Fruit fly (Drosophila melanogaster) whole organism, adult: ENCODE measurements around the gene alien.

Source experiments
- CG12768 ChIP-seq: fragments of 200-800 bp; sonication (Bioruptor generic); optimal IDR thresholded peaks from 2 replicates; lab custom pipeline; 2017; ENCODE audit warnings: missing biosample characterization, missing genetic modification characterization, mild to moderate bottlenecking, moderate library complexity, missing genetic modification reagents
- Crg-1 ChIP-seq: fragments of 200-800 bp; sonication (Bioruptor generic); optimal IDR thresholded peaks from 2 replicates; lab custom pipeline; 2016; ENCODE audit warnings: missing biosample characterization, missing genetic modification characterization
- ovo ChIP-seq: fragments of 200-800 bp; sonication (Bioruptor generic); optimal IDR thresholded peaks from 2 replicates; lab custom pipeline; 2016; ENCODE audit warnings: missing biosample characterization, missing genetic modification characterization
- tj ChIP-seq: fragments of 200-800 bp; sonication (Bioruptor generic); optimal IDR thresholded peaks from 3 replicates; lab custom pipeline; 2017; ENCODE audit warnings: missing biosample characterization, mild to moderate bottlenecking, missing genetic modification characterization, moderate library complexity

- TF ChIP-seq ovo (GFP tag; lab: Kevin White, UChicago) (no peak), tj (GFP tag; lab: Kevin White, UChicago) (no peak), Crg-1 (GFP tag; lab: Kevin White, UChicago) (no peak), CG12768 (GFP tag; lab: Kevin White, UChicago) (no peak)
These were observed 14.4 kb downstream of the alien start for dm6 chr2L:8982584-8983302.
